Fruit fly (Drosophila melanogaster) whole organism, embryonic: ENCODE data around the gene nmo.

Source experiments
- Atf6 ChIP-seq: fragments of 200-800 bp; sonication (Bioruptor generic); IDR thresholded peaks from 2 replicates; pipeline ENCODE4 v1.3.6; 2022; ENCODE audit warnings: missing biosample characterization, missing genetic modification characterization
- B-H2 ChIP-seq: fragments of 200-800 bp; sonication (Bioruptor generic); optimal IDR thresholded peaks from 2 replicates; lab custom pipeline; 2018; ENCODE audit warnings: missing biosample characterization, mild to moderate bottlenecking, missing genetic modification characterization
- CG11085 ChIP-seq: fragments of 200-800 bp; sonication (Bioruptor generic); IDR thresholded peaks from 2 replicates; pipeline ENCODE4 v1.3.6; 2022; ENCODE audit warnings: missing biosample characterization, missing genetic modification characterization
- CG12071 ChIP-seq: fragments of 200-800 bp; sonication (Bioruptor generic); optimal IDR thresholded peaks from 3 replicates; lab custom pipeline; 2018; ENCODE audit warnings: missing biosample characterization, mild to moderate bottlenecking, missing genetic modification characterization
- CG13296 ChIP-seq: fragments of 200-800 bp; sonication (Bioruptor generic); optimal IDR thresholded peaks from 3 replicates; lab custom pipeline; 2018; ENCODE audit warnings: missing biosample characterization, mild to moderate bottlenecking, missing genetic modification characterization
- CG14050 ChIP-seq: fragments of 200-800 bp; sonication (Bioruptor generic); IDR thresholded peaks from 3 replicates; pipeline ENCODE4 v1.3.6; 2022; ENCODE audit warnings: missing biosample characterization, missing genetic modification characterization
- CG14441 ChIP-seq: fragments of 200-800 bp; sonication (Bioruptor generic); IDR thresholded peaks from 2 replicates; pipeline ENCODE4 v1.3.6; 2022; ENCODE audit warnings: missing biosample characterization, missing genetic modification characterization
- CG14965 ChIP-seq: fragments of 200-800 bp; sonication (Bioruptor generic); optimal IDR thresholded peaks from 2 replicates; lab custom pipeline; 2016; ENCODE audit warnings: missing biosample characterization, missing genetic modification characterization, borderline replicate concordance
- CG18011 ChIP-seq: fragments of 200-800 bp; sonication (Bioruptor generic); optimal IDR thresholded peaks from 2 replicates; lab custom pipeline; 2017; ENCODE audit warnings: missing biosample characterization, missing genetic modification characterization, mild to moderate bottlenecking, moderate library complexity, missing genotype
- CG31441 ChIP-seq: fragments of 200-800 bp; sonication (Bioruptor generic); IDR thresholded peaks from 2 replicates; pipeline ENCODE4 v1.3.6; 2022; ENCODE audit warnings: missing biosample characterization, missing genetic modification characterization
- CG32532 ChIP-seq: fragments of 200-800 bp; sonication (Bioruptor generic); IDR thresholded peaks from 2 replicates; pipeline ENCODE4 v1.3.6; 2022; ENCODE audit warnings: missing biosample characterization, missing genetic modification characterization
- CG42726 ChIP-seq: fragments of 200-800 bp; sonication (Bioruptor generic); IDR thresholded peaks from 2 replicates; pipeline ENCODE4 v1.3.6; 2022; ENCODE audit warnings: missing biosample characterization, missing genetic modification characterization; ENCODE audit not compliant: partially characterized antibody
- CG4707 ChIP-seq: fragments of 200-800 bp; sonication (Bioruptor generic); optimal IDR thresholded peaks from 2 replicates; lab custom pipeline; 2018; ENCODE audit warnings: missing biosample characterization, mild to moderate bottlenecking, missing genetic modification characterization, moderate library complexity
- CG6791 ChIP-seq: fragments of 200-800 bp; sonication (Bioruptor generic); IDR thresholded peaks from 3 replicates; pipeline ENCODE4 v1.3.6; 2022; ENCODE audit warnings: missing biosample characterization, missing genetic modification characterization; ENCODE audit not compliant: partially characterized antibody
- CG7839 ChIP-seq: fragments of 200-800 bp; sonication (Bioruptor generic); optimal IDR thresholded peaks from 3 replicates; lab custom pipeline; 2018; ENCODE audit warnings: missing biosample characterization, mild to moderate bottlenecking, missing genetic modification characterization, moderate library complexity
- CG7963 ChIP-seq: fragments of 200-800 bp; sonication (Bioruptor generic); IDR thresholded peaks from 3 replicates; pipeline ENCODE4 v1.3.6; 2022; ENCODE audit warnings: missing biosample characterization, missing genetic modification characterization; ENCODE audit not compliant: partially characterized antibody
- D19A ChIP-seq: fragments of 200-800 bp; optimal IDR thresholded peaks from 3 replicates; lab custom pipeline; 2019; ENCODE audit warnings: missing biosample characterization, mild to moderate bottlenecking, missing genetic modification characterization, moderate library complexity
- ERR ChIP-seq: fragments of 200-800 bp; sonication (Bioruptor generic); optimal IDR thresholded peaks from 2 replicates; lab custom pipeline; 2016; ENCODE audit warnings: missing biosample characterization, missing genetic modification characterization
- Fer3 ChIP-seq: fragments of 200-800 bp; sonication (Bioruptor generic); optimal IDR thresholded peaks from 2 replicates; lab custom pipeline; 2018; ENCODE audit warnings: missing biosample characterization, mild to moderate bottlenecking, missing genetic modification characterization, moderate library complexity
- HLH4C ChIP-seq: fragments of 200-800 bp; sonication (Bioruptor generic); IDR thresholded peaks from 3 replicates; pipeline ENCODE4 v1.3.6; 2022; ENCODE audit warnings: missing biosample characterization, missing genetic modification characterization; ENCODE audit not compliant: partially characterized antibody
- HLHmδ ChIP-seq: fragments of 200-800 bp; sonication (Bioruptor generic); optimal IDR thresholded peaks from 2 replicates; lab custom pipeline; 2018; ENCODE audit warnings: missing biosample characterization, mild to moderate bottlenecking, missing genetic modification characterization, moderate library complexity
- Hmr ChIP-seq: fragments of 200-800 bp; sonication (Bioruptor generic); optimal IDR thresholded peaks from 3 replicates; lab custom pipeline; 2017; ENCODE audit warnings: mild to moderate bottlenecking, missing biosample characterization, missing genetic modification reagents, missing genetic modification characterization
- MESR4 ChIP-seq: fragments of 200-800 bp; sonication (Bioruptor generic); optimal IDR thresholded peaks from 2 replicates; lab custom pipeline; 2018; ENCODE audit warnings: missing biosample characterization, mild to moderate bottlenecking, missing genetic modification characterization, moderate library complexity
- Max ChIP-seq: fragments of 200-800 bp; sonication (Bioruptor generic); optimal IDR thresholded peaks from 2 replicates; lab custom pipeline; 2016; ENCODE audit warnings: missing biosample characterization, mild to moderate bottlenecking, missing genetic modification characterization
- Med ChIP-seq: fragments of 200-800 bp; sonication (Bioruptor generic); peaks from one replicate; lab custom pipeline; 2016; ENCODE audit warnings: missing biosample characterization, missing genetic modification characterization, mild to moderate bottlenecking, inconsistent platforms, moderate library complexity
- Meics ChIP-seq: fragments of 200-800 bp; sonication (Bioruptor generic); optimal IDR thresholded peaks from 2 replicates; lab custom pipeline; 2017; ENCODE audit warnings: missing biosample characterization, mild to moderate bottlenecking, missing genetic modification characterization
- Pdp1 ChIP-seq, 2 experiments: fragments of 200-800 bp; sonication (Bioruptor generic); optimal IDR thresholded peaks; 3 replicates each; lab custom pipeline; 2016; ENCODE audit warnings: missing biosample characterization in 2 of 2, missing genetic modification characterization in 2 of 2, mild to moderate bottlenecking in 1 of 2, moderate library complexity in 1 of 2
- Rx ChIP-seq: fragments of 200-800 bp; sonication (Bioruptor generic); IDR thresholded peaks from 2 replicates; pipeline ENCODE4 v1.3.6; 2022; ENCODE audit warnings: missing biosample characterization, missing genetic modification characterization
- Sox102F ChIP-seq: fragments of 200-800 bp; sonication (Bioruptor generic); optimal IDR thresholded peaks from 2 replicates; lab custom pipeline; 2018; ENCODE audit warnings: missing biosample characterization, mild to moderate bottlenecking, missing genetic modification characterization, moderate library complexity
- Xrp1 ChIP-seq: fragments of 200-800 bp; sonication (Bioruptor generic); IDR thresholded peaks from 2 replicates; pipeline ENCODE4 v1.3.6; 2022; ENCODE audit warnings: missing biosample characterization, missing genetic modification characterization
- ems ChIP-seq: fragments of 200-800 bp; sonication (Bioruptor generic); optimal IDR thresholded peaks from 3 replicates; lab custom pipeline; 2016; ENCODE audit warnings: missing biosample characterization, missing genetic modification characterization
- gem ChIP-seq: fragments of 200-800 bp; sonication (Bioruptor generic); optimal IDR thresholded peaks from 2 replicates; lab custom pipeline; 2019; ENCODE audit warnings: missing biosample characterization, mild to moderate bottlenecking, missing genetic modification characterization, moderate library complexity
- grau ChIP-seq: fragments of 200-800 bp; optimal IDR thresholded peaks from 3 replicates; lab custom pipeline; 2019; ENCODE audit warnings: missing biosample characterization, mild to moderate bottlenecking, missing genetic modification characterization, moderate library complexity
- gsb-n ChIP-seq: fragments of 200-800 bp; sonication (Bioruptor generic); optimal IDR thresholded peaks from 3 replicates; lab custom pipeline; 2018; ENCODE audit warnings: missing biosample characterization, mild to moderate bottlenecking, missing genetic modification characterization
- hb ChIP-seq: fragments of 200-800 bp; sonication (Bioruptor generic); IDR thresholded peaks from 3 replicates; pipeline ENCODE4 v1.3.6; 2022; ENCODE audit warnings: missing biosample characterization, missing genetic modification characterization; ENCODE audit not compliant: partially characterized antibody
- lab ChIP-seq: fragments of 200-800 bp; sonication (Bioruptor generic); optimal IDR thresholded peaks from 3 replicates; lab custom pipeline; 2017; ENCODE audit warnings: missing biosample characterization, missing genetic modification characterization, mild to moderate bottlenecking, moderate library complexity, missing genetic modification reagents
- lov ChIP-seq, 2 experiments: fragments of 200-800 bp in 1 of 2; fragments of >200 bp in 1 of 2; sonication (Bioruptor generic) in 1 of 2; IDR thresholded peaks in 1 of 2; optimal IDR thresholded peaks in 1 of 2; 2 replicates in 1 of 2; 3 replicates in 1 of 2; pipeline versions ENCODE4 v1.3.6 to Lab custom; 2017 to 2022; ENCODE audit warnings: missing biosample characterization in 1 of 2, missing genetic modification characterization in 1 of 2
- nerfin-2 ChIP-seq: fragments of 200-800 bp; sonication (Bioruptor generic); IDR thresholded peaks from 2 replicates; pipeline ENCODE4 v1.3.6; 2022; ENCODE audit warnings: missing biosample characterization, missing genetic modification characterization; ENCODE audit not compliant: partially characterized antibody
- nmo ChIP-seq: fragments of 200-800 bp; sonication (Bioruptor generic); optimal IDR thresholded peaks from 2 replicates; lab custom pipeline; 2018; ENCODE audit warnings: missing biosample characterization, mild to moderate bottlenecking, missing genetic modification characterization, moderate library complexity
- pum ChIP-seq: fragments of 200-800 bp; sonication (Bioruptor generic); optimal IDR thresholded peaks from 2 replicates; lab custom pipeline; 2016; ENCODE audit warnings: missing biosample characterization, missing genetic modification characterization
- pzg ChIP-seq: fragments of 200-800 bp; sonication (Bioruptor generic); optimal IDR thresholded peaks from 3 replicates; lab custom pipeline; 2018; ENCODE audit warnings: missing biosample characterization, mild to moderate bottlenecking, missing genetic modification characterization, moderate library complexity
- row ChIP-seq: fragments of 200-800 bp; sonication (Bioruptor generic); IDR thresholded peaks from 3 replicates; pipeline ENCODE4 v1.3.6; 2022; ENCODE audit warnings: missing biosample characterization, missing genetic modification characterization
- sens-2 ChIP-seq: fragments of 200-800 bp; sonication (Bioruptor generic); IDR thresholded peaks from 2 replicates; pipeline ENCODE4 v1.3.6; 2022; ENCODE audit warnings: missing biosample characterization, missing genetic modification characterization
- stc ChIP-seq: fragments of 200-800 bp; sonication (Bioruptor generic); IDR thresholded peaks from 2 replicates; pipeline ENCODE4 v1.3.6; 2022; ENCODE audit warnings: missing biosample characterization, missing genetic modification characterization
- sug ChIP-seq: fragments of 200-800 bp; optimal IDR thresholded peaks from 2 replicates; lab custom pipeline; 2019; ENCODE audit warnings: missing biosample characterization, mild to moderate bottlenecking, missing genetic modification characterization, moderate library complexity
- toy ChIP-seq: fragments of 200-800 bp; sonication (Bioruptor generic); IDR thresholded peaks from 2 replicates; pipeline ENCODE4 v1.3.6; 2022; ENCODE audit warnings: missing biosample characterization, missing genetic modification characterization

Gene nmo

dm6 chr3L:8027666-8028314 is 48.9 kb downstream of the nmo start (continued):
- TF ChIP-seq lab: peak; percentile 6
- no peak for TF ChIP-seq CG11085 (GFP tag; lab: Robert Waterston, UW)
- no peak for TF ChIP-seq B-H2
- TF ChIP-seq CG13296 (GFP tag; lab: Kevin White, UChicago): no peak
- no peak for TF ChIP-seq CG14050
- no peak for TF ChIP-seq MESR4
- peak; percentile 12 for TF ChIP-seq Meics
- no peak for TF ChIP-seq lov (optimal IDR thresholded peaks at IDR 0.05; lab: Kevin White, UChicago)
- TF ChIP-seq lov (GFP tag; IDR thresholded peaks at IDR 0.05; lab: Robert Waterston, UW): peak; percentile 46; the same call in 1 of the 3 replicates
- peak; percentile 13 for TF ChIP-seq Sox102F (GFP tag; lab: Kevin White, UChicago)
- TF ChIP-seq CG7839 (tag; lab: Kevin White, UChicago): peak; percentile 8
- TF ChIP-seq stc (GFP tag; lab: Robert Waterston, UW): no peak
- no peak for TF ChIP-seq CG14965 (GFP tag; lab: Kevin White, UChicago)
- TF ChIP-seq grau: peak; percentile 24
- TF ChIP-seq nmo: peak; percentile 40
- no peak for TF ChIP-seq pzg (GFP tag; lab: Kevin White, UChicago)
- no peak for TF ChIP-seq ERR (GFP tag; lab: Kevin White, UChicago)
- peak; percentile 4 for TF ChIP-seq Fer3
- peak; percentile 36 for TF ChIP-seq gem (tag; lab: Kevin White, UChicago)
- TF ChIP-seq row (GFP tag; lab: Robert Waterston, UW): peak; percentile 42; the same call in 2 of the 3 replicates
- no peak for TF ChIP-seq HLHmδ (GFP tag; lab: Kevin White, UChicago)
- 0 out of 2 replicates have a peak, but pooled peaks have one; percentile 12 for TF ChIP-seq CG31441
- no peak for TF ChIP-seq CG4707
- peak; percentile 2 for TF ChIP-seq Hmr (GFP tag; lab: Kevin White, UChicago)
- no peak for TF ChIP-seq gsb-n
- TF ChIP-seq Max (GFP tag; lab: Kevin White, UChicago): no peak

- TF ChIP-seq CG7963 (GFP tag; lab: Robert Waterston, UW): peak; percentile 61; the same call in 2 of the 3 replicates
- TF ChIP-seq Xrp1 (GFP tag; lab: Robert Waterston, UW): 0 out of 2 replicates have a peak, but pooled peaks have one; percentile 11
- no peak for TF ChIP-seq pum (GFP tag; lab: Kevin White, UChicago)
- 0 out of 3 replicates have a peak, but pooled peaks have one; percentile 38 for TF ChIP-seq hb (GFP tag; lab: Robert Waterston, UW)
- TF ChIP-seq CG14441 (GFP tag; lab: Robert Waterston, UW): peak; percentile 10; the same call in 1 of the 2 replicates
- TF ChIP-seq nerfin-2 (GFP tag; lab: Robert Waterston, UW): peak; percentile 60; the same call in 1 of the 2 replicates
- peak; percentile 44; the same call in 1 of the 2 replicates for TF ChIP-seq CG32532 (GFP tag; lab: Robert Waterston, UW)
- TF ChIP-seq HLH4C (GFP tag; lab: Robert Waterston, UW): peak; percentile 79
- no peak for TF ChIP-seq toy (GFP tag; lab: Robert Waterston, UW)
- no peak for TF ChIP-seq ems (GFP tag; lab: Kevin White, UChicago)
- TF ChIP-seq Atf6: 0 out of 2 replicates have a peak, but pooled peaks have one; percentile 29
- TF ChIP-seq sug (tag; lab: Kevin White, UChicago): peak; percentile 9
- 0 out of 2 replicates have a peak, but pooled peaks have one; percentile 4 for TF ChIP-seq sens-2 (GFP tag; lab: Robert Waterston, UW)
- TF ChIP-seq stc (GFP tag; lab: Robert Waterston, UW): peak; percentile 54; the same call in 1 of the 2 replicates
- TF ChIP-seq Med (GFP tag; lab: Kevin White, UChicago): peak; percentile 55
- TF ChIP-seq CG42726 (GFP tag; lab: Robert Waterston, UW): peak; percentile 53; the same call in 1 of the 2 replicates
- no peak for TF ChIP-seq D19A (tag; lab: Kevin White, UChicago)
- TF ChIP-seq Rx (GFP tag; lab: Robert Waterston, UW): no peak
- TF ChIP-seq CG12071 (GFP tag; lab: Kevin White, UChicago): peak; percentile 5
- TF ChIP-seq CG18011 (GFP tag; lab: Kevin White, UChicago): peak; percentile 92
- no peak for TF ChIP-seq Meics
- TF ChIP-seq Pdp1 (GFP tag; optimal IDR thresholded peaks at IDR 0.05; lab: Kevin White, UChicago): peak in 1 of 2 experiments; percentile 74
- TF ChIP-seq CG6791: peak; percentile 73
Observed at dm6 chr3L:8028493-8029193, 49.8 kb downstream of the nmo start.
